Fruit fly (Drosophila melanogaster) whole organism, prepupa: ENCODE data around the gene CG32641.

Experiments used
- Blimp-1 ChIP-seq: fragments of 200-800 bp; sonication (Bioruptor generic); optimal IDR thresholded peaks from 3 replicates; lab custom pipeline; 2017; ENCODE audit warnings: missing biosample characterization, missing genetic modification characterization, mild to moderate bottlenecking, moderate library complexity, missing genetic modification reagents
- CG10631 ChIP-seq: fragments of 200-800 bp; sonication (Bioruptor generic); optimal IDR thresholded peaks from 2 replicates; lab custom pipeline; 2016; ENCODE audit warnings: missing biosample characterization, missing genetic modification characterization
- CG10669 ChIP-seq: fragments of 200-800 bp; sonication (Bioruptor generic); optimal IDR thresholded peaks from 3 replicates; lab custom pipeline; 2018; ENCODE audit warnings: missing biosample characterization, mild to moderate bottlenecking, missing genetic modification characterization, moderate library complexity
- CG11294 ChIP-seq: fragments of 200-800 bp; sonication (Bioruptor generic); IDR thresholded peaks from 2 replicates; pipeline ENCODE4 v1.3.6; 2022; ENCODE audit warnings: missing biosample characterization, missing genetic modification characterization
- CG15336 ChIP-seq: fragments of 200-800 bp; sonication (Bioruptor generic); IDR thresholded peaks from 2 replicates; pipeline ENCODE4 v1.3.6; 2022; ENCODE audit warnings: missing biosample characterization, missing genetic modification characterization
- CG1621 ChIP-seq: fragments of 200-800 bp; sonication (Bioruptor generic); optimal IDR thresholded peaks from 3 replicates; lab custom pipeline; 2018; ENCODE audit warnings: missing biosample characterization, mild to moderate bottlenecking, missing genetic modification characterization
- CG3032 ChIP-seq: fragments of 200-800 bp; optimal IDR thresholded peaks from 2 replicates; lab custom pipeline; 2019; ENCODE audit warnings: missing biosample characterization, mild to moderate bottlenecking, missing genetic modification characterization, moderate library complexity
- CG32006 ChIP-seq: fragments of 200-800 bp; sonication (Bioruptor generic); optimal IDR thresholded peaks from 3 replicates; lab custom pipeline; 2017; ENCODE audit warnings: missing biosample characterization, mild to moderate bottlenecking, missing genetic modification characterization
- CG34406 ChIP-seq: fragments of 200-800 bp; sonication (Bioruptor generic); optimal IDR thresholded peaks from 3 replicates; lab custom pipeline; 2016; ENCODE audit warnings: missing biosample characterization, missing genetic modification characterization
- CG3919 ChIP-seq: fragments of 200-800 bp; sonication (Bioruptor generic); optimal IDR thresholded peaks from 3 replicates; lab custom pipeline; 2016; ENCODE audit warnings: missing biosample characterization, missing genetic modification characterization
- CG4318 ChIP-seq: fragments of 200-800 bp; sonication (Bioruptor generic); optimal IDR thresholded peaks from 3 replicates; lab custom pipeline; 2017; ENCODE audit warnings: missing biosample characterization, mild to moderate bottlenecking, missing genetic modification characterization
- CG6163 ChIP-seq: fragments of 200-800 bp; sonication (Bioruptor generic); IDR thresholded peaks from 3 replicates; pipeline ENCODE4 v1.3.6; 2022; ENCODE audit warnings: missing biosample characterization, missing genetic modification characterization
- CG6276 ChIP-seq: fragments of 200-800 bp; sonication (Bioruptor generic); optimal IDR thresholded peaks from 2 replicates; lab custom pipeline; 2017; ENCODE audit warnings: missing biosample characterization, mild to moderate bottlenecking, missing genetic modification characterization
- CG6792 ChIP-seq: fragments of 200-800 bp; sonication (Bioruptor generic); optimal IDR thresholded peaks from 3 replicates; lab custom pipeline; 2016; ENCODE audit warnings: missing biosample characterization, missing genetic modification characterization
- CG6808 ChIP-seq: fragments of 200-800 bp; sonication (Bioruptor generic); optimal IDR thresholded peaks from 3 replicates; lab custom pipeline; 2017; ENCODE audit warnings: missing biosample characterization, missing genetic modification characterization, mild to moderate bottlenecking, moderate library complexity, missing genetic modification reagents
- CG6854 ChIP-seq: fragments of 200-800 bp; sonication (Bioruptor generic); optimal IDR thresholded peaks from 2 replicates; lab custom pipeline; 2017; ENCODE audit warnings: missing biosample characterization, mild to moderate bottlenecking, missing genetic modification characterization
- CG7368 ChIP-seq: fragments of 200-800 bp; sonication (Bioruptor generic); optimal IDR thresholded peaks from 3 replicates; lab custom pipeline; 2016; ENCODE audit warnings: missing biosample characterization, missing genetic modification characterization
- CG8119 ChIP-seq: fragments of 200-800 bp; sonication (Bioruptor generic); IDR thresholded peaks from 3 replicates; pipeline ENCODE4 v1.3.6; 2022; ENCODE audit warnings: missing biosample characterization, missing genetic modification characterization
- CG8319 ChIP-seq: fragments of 200-800 bp; sonication (Bioruptor generic); optimal IDR thresholded peaks from 3 replicates; lab custom pipeline; 2016; ENCODE audit warnings: missing biosample characterization, missing genetic modification characterization
- CG8632 ChIP-seq: fragments of 200-800 bp; sonication (Bioruptor generic); optimal IDR thresholded peaks from 3 replicates; lab custom pipeline; 2016; ENCODE audit warnings: missing biosample characterization, missing genetic modification characterization
- CG9139 ChIP-seq: fragments of 200-800 bp; sonication (Bioruptor generic); optimal IDR thresholded peaks from 3 replicates; lab custom pipeline; 2017; ENCODE audit warnings: missing biosample characterization, mild to moderate bottlenecking, missing genetic modification characterization
- Eip78C ChIP-seq: fragments of 200-800 bp; sonication (Bioruptor generic); peaks from one replicate; lab custom pipeline; 2016; ENCODE audit warnings: missing biosample characterization, missing genetic modification characterization
- Eip93F ChIP-seq: fragments of 200-800 bp; sonication (Bioruptor generic); optimal IDR thresholded peaks from 2 replicates; lab custom pipeline; 2016; ENCODE audit warnings: missing biosample characterization, mild to moderate bottlenecking, missing genetic modification characterization
- Ets21C ChIP-seq: fragments of 200-800 bp; sonication (Bioruptor generic); optimal IDR thresholded peaks from 3 replicates; lab custom pipeline; 2016; ENCODE audit warnings: missing biosample characterization, missing genetic modification characterization
- Gug ChIP-seq: fragments of 200-800 bp; sonication (Bioruptor generic); IDR thresholded peaks from 2 replicates; pipeline ENCODE4 v1.3.6; 2022; ENCODE audit warnings: missing biosample characterization, missing genetic modification characterization
- Hr38 ChIP-seq: sonication (Bioruptor generic); optimal IDR thresholded peaks from 2 replicates; lab custom pipeline; 2016; ENCODE audit warnings: missing biosample characterization, missing genetic modification characterization
- Hr39 ChIP-seq: fragments of 200-800 bp; sonication (Bioruptor generic); optimal IDR thresholded peaks from 2 replicates; lab custom pipeline; 2016; ENCODE audit warnings: missing biosample characterization, missing genetic modification characterization
- Hr4 ChIP-seq: fragments of 200-800 bp; sonication (Bioruptor generic); optimal IDR thresholded peaks from 3 replicates; lab custom pipeline; 2016; ENCODE audit warnings: missing biosample characterization, missing genetic modification characterization
- Met ChIP-seq: fragments of 200-800 bp; sonication (Bioruptor generic); optimal IDR thresholded peaks from 3 replicates; lab custom pipeline; 2016; ENCODE audit warnings: missing biosample characterization, missing genetic modification characterization
- OdsH ChIP-seq: fragments of 200-800 bp; sonication (Bioruptor generic); optimal IDR thresholded peaks from 3 replicates; lab custom pipeline; 2016; ENCODE audit warnings: missing biosample characterization, missing genetic modification characterization
- Smox ChIP-seq: fragments of 200-800 bp; sonication (Bioruptor generic); optimal IDR thresholded peaks from 3 replicates; lab custom pipeline; 2016; ENCODE audit warnings: missing biosample characterization, missing genetic modification characterization
- Sox102F ChIP-seq: fragments of 200-800 bp; sonication (Bioruptor generic); optimal IDR thresholded peaks from 2 replicates; lab custom pipeline; 2016; ENCODE audit warnings: missing biosample characterization, mild to moderate bottlenecking, missing genetic modification characterization
- Sox14 ChIP-seq: fragments of 200-800 bp; sonication (Bioruptor generic); optimal IDR thresholded peaks from 3 replicates; lab custom pipeline; 2016; ENCODE audit warnings: missing biosample characterization, missing genetic modification characterization
- Sox15 ChIP-seq: fragments of 200-800 bp; sonication (Bioruptor generic); optimal IDR thresholded peaks from 3 replicates; lab custom pipeline; 2016; ENCODE audit warnings: missing biosample characterization, missing genetic modification characterization
- achi ChIP-seq: fragments of 200-800 bp; sonication (Bioruptor generic); optimal IDR thresholded peaks from 3 replicates; lab custom pipeline; 2016; ENCODE audit warnings: missing biosample characterization, missing genetic modification characterization
- acj6 ChIP-seq: fragments of 200-800 bp; sonication (Bioruptor generic); optimal IDR thresholded peaks from 3 replicates; lab custom pipeline; 2016; ENCODE audit warnings: missing biosample characterization, missing genetic modification characterization
- cyc ChIP-seq: fragments of 200-800 bp; sonication (Bioruptor generic); optimal IDR thresholded peaks from 3 replicates; lab custom pipeline; 2016; ENCODE audit warnings: missing biosample characterization, missing genetic modification characterization
- dsx ChIP-seq: fragments of 200-800 bp; optimal IDR thresholded peaks from 3 replicates; lab custom pipeline; 2019; ENCODE audit warnings: missing biosample characterization, mild to moderate bottlenecking, missing genetic modification characterization, moderate library complexity; ENCODE audit not compliant: poor library complexity, severe bottlenecking
- eg ChIP-seq: fragments of 200-800 bp; sonication (Bioruptor generic); IDR thresholded peaks from 3 replicates; pipeline ENCODE4 v1.3.6; 2022; ENCODE audit warnings: missing biosample characterization, missing genetic modification characterization
- esn ChIP-seq: fragments of 200-800 bp; sonication (Bioruptor generic); optimal IDR thresholded peaks from 2 replicates; lab custom pipeline; 2016; ENCODE audit warnings: missing biosample characterization, mild to moderate bottlenecking, missing genetic modification characterization, moderate library complexity
- fd59A ChIP-seq: fragments of 200-800 bp; sonication (Bioruptor generic); optimal IDR thresholded peaks from 2 replicates; lab custom pipeline; 2017; ENCODE audit warnings: missing biosample characterization, mild to moderate bottlenecking, missing genetic modification characterization, missing genetic modification reagents
- fkh ChIP-seq: fragments of 200-800 bp; sonication (Bioruptor generic); optimal IDR thresholded peaks from 3 replicates; lab custom pipeline; 2017; ENCODE audit warnings: missing biosample characterization, mild to moderate bottlenecking, missing genetic modification characterization, moderate library complexity
- net ChIP-seq: fragments of 200-800 bp; sonication (Bioruptor generic); optimal IDR thresholded peaks from 3 replicates; lab custom pipeline; 2016; ENCODE audit warnings: missing biosample characterization, missing genetic modification characterization
- pdm3 ChIP-seq: fragments of 200-800 bp; sonication (Bioruptor generic); optimal IDR thresholded peaks from 3 replicates; lab custom pipeline; 2016; ENCODE audit warnings: missing biosample characterization, missing genetic modification characterization
- spab ChIP-seq: fragments of 200-800 bp; sonication (Bioruptor generic); optimal IDR thresholded peaks from 2 replicates; lab custom pipeline; 2017; ENCODE audit warnings: missing biosample characterization, mild to moderate bottlenecking, missing genetic modification characterization, missing genetic modification reagents
- ss ChIP-seq, 2 experiments: fragments of 200-800 bp; sonication (Bioruptor generic); optimal IDR thresholded peaks; 2 replicates in 1 of 2; 3 replicates in 1 of 2; lab custom pipeline; 2017 to 2018; ENCODE audit warnings: mild to moderate bottlenecking in 2 of 2, missing biosample characterization in 2 of 2, missing genetic modification characterization in 2 of 2, moderate library complexity in 1 of 2
- svp ChIP-seq: fragments of 200-800 bp; sonication (Bioruptor generic); peaks from one replicate; lab custom pipeline; 2016; ENCODE audit warnings: missing biosample characterization, missing genetic modification characterization
- vri ChIP-seq: fragments of 200-800 bp; sonication (Bioruptor generic); optimal IDR thresholded peaks from 3 replicates; lab custom pipeline; 2016; ENCODE audit warnings: missing biosample characterization, mild to moderate bottlenecking, missing genetic modification characterization

The CG32641 gene

dm6 chrX:13138887-13139286 lies 45.4 kb upstream of the CG32641 start, which contains the start of gene CG32645 (continued):
- TF ChIP-seq CG6792, result no peak
- TF ChIP-seq vri (GFP tag; lab: Kevin White, UChicago), result peak; percentile 63
- peak; percentile 48 for TF ChIP-seq CG6276 (GFP tag; lab: Kevin White, UChicago)
- TF ChIP-seq Met (GFP tag; lab: Kevin White, UChicago), result no peak
- no peak for TF ChIP-seq Gug (GFP tag; lab: Robert Waterston, UW)
- TF ChIP-seq Blimp-1 (GFP tag; lab: Kevin White, UChicago), result peak; percentile 98
- no peak for TF ChIP-seq net (GFP tag; lab: Kevin White, UChicago)
- no peak for TF ChIP-seq spab (GFP tag; lab: Kevin White, UChicago)
- TF ChIP-seq CG8119 (GFP tag; lab: Robert Waterston, UW), result peak; percentile 42; the same call in 2 of the 3 replicates
- TF ChIP-seq dsx, result no peak
- TF ChIP-seq pdm3 (GFP tag; lab: Kevin White, UChicago), result no peak
- no peak for TF ChIP-seq CG32006 (GFP tag; lab: Kevin White, UChicago)
- TF ChIP-seq Hr39 (GFP tag; lab: Kevin White, UChicago), result no peak
- peak; percentile 11 for TF ChIP-seq CG3919
- no peak for TF ChIP-seq esn (GFP tag; lab: Kevin White, UChicago)
- peak; percentile 38; the same call in 1 of the 2 replicates for TF ChIP-seq CG15336 (GFP tag; lab: Robert Waterston, UW)
- TF ChIP-seq Sox102F (GFP tag; lab: Kevin White, UChicago), result no peak
- TF ChIP-seq CG7368 (GFP tag; lab: Kevin White, UChicago), result no peak
- 0 out of 3 replicates have a peak, but pooled peaks have one; percentile 30 for TF ChIP-seq CG6163 (GFP tag; lab: Robert Waterston, UW)
- no peak for TF ChIP-seq Eip93F

- TF ChIP-seq Gug (GFP tag; lab: Robert Waterston, UW) (peak; percentile 76), CG3919 (peak; percentile 82), fd59A (peak; percentile 61), Hr38 (GFP tag; lab: Kevin White, UChicago) (no peak), CG6854 (GFP tag; lab: Kevin White, UChicago) (peak; percentile 7), pdm3 (GFP tag; lab: Kevin White, UChicago) (peak; percentile 81), achi (GFP tag; lab: Kevin White, UChicago) (peak; percentile 82), CG8319 (GFP tag; lab: Kevin White, UChicago) (peak; percentile 34), Eip78C (GFP tag; lab: Kevin White, UChicago) (peak; percentile 95), Ets21C (GFP tag; lab: Kevin White, UChicago) (no peak), CG6276 (GFP tag; lab: Kevin White, UChicago) (peak; percentile 87), CG10669 (GFP tag; lab: Kevin White, UChicago) (peak; percentile 72), Sox15 (GFP tag; lab: Kevin White, UChicago) (peak; percentile 30), Eip93F (no peak), Smox (GFP tag; lab: Kevin White, UChicago) (peak; percentile 64), Hr4 (GFP tag; lab: Kevin White, UChicago) (peak; percentile 86), CG9139 (GFP tag; lab: Kevin White, UChicago) (peak; percentile 58), ss (GFP tag; optimal IDR thresholded peaks at IDR 0.05; lab: Kevin White, UChicago) (peak; percentile 81 to 89), CG6808 (GFP tag; lab: Kevin White, UChicago) (peak; percentile 69), cyc (GFP tag; lab: Kevin White, UChicago) (peak; percentile 37), CG4318 (GFP tag; lab: Kevin White, UChicago) (peak; percentile 91), Sox14 (peak; percentile 45), CG34406 (GFP tag; lab: Kevin White, UChicago) (peak; percentile 73), CG32006 (GFP tag; lab: Kevin White, UChicago) (peak; percentile 89), fkh (GFP tag; lab: Kevin White, UChicago) (no peak), OdsH (GFP tag; lab: Kevin White, UChicago) (peak; percentile 82), CG6163 (GFP tag; lab: Robert Waterston, UW) (peak; percentile 91), CG6792 (peak; percentile 63), CG8632 (peak; percentile 73), esn (GFP tag; lab: Kevin White, UChicago) (peak; percentile 71), Met (GFP tag; lab: Kevin White, UChicago) (peak; percentile 53), net (GFP tag; lab: Kevin White, UChicago) (peak; percentile 77), spab (GFP tag; lab: Kevin White, UChicago) (peak; percentile 59), CG10631 (GFP tag; lab: Kevin White, UChicago) (peak; percentile 73), acj6 (GFP tag; lab: Kevin White, UChicago) (peak; percentile 76), CG15336 (GFP tag; lab: Robert Waterston, UW) (peak; percentile 92), CG11294 (GFP tag; lab: Robert Waterston, UW) (peak; percentile 49; the same call in 1 of the 2 replicates), svp (GFP tag; lab: Kevin White, UChicago) (peak; percentile 81), eg (peak; percentile 91), CG3032 (tag; lab: Kevin White, UChicago) (peak; percentile 75), CG1621 (peak; percentile 61)
Measured at dm6 chrX:13143100-13143499, 41.2 kb upstream of the CG32641 start.
